Worm (Caenorhabditis elegans) whole organism, L4/young adult: ENCODE measurements around the gene rgs-7.

Source experiments
- W03F9.2 ChIP-seq: fragments of 150-350 bp; optimal IDR thresholded peaks from 2 replicates; lab custom pipeline; 2014; ENCODE audit warnings: missing biosample characterization, missing genetic modification characterization
- dao-5 ChIP-seq: sonication (generic microtip); optimal IDR thresholded peaks from 2 replicates; lab custom pipeline; 2016; ENCODE audit warnings: missing genotype, missing genetic modification characterization, moderate library complexity, missing compliant biosample characterization
- him-1 ChIP-seq: sonication (generic microtip); optimal IDR thresholded peaks from 2 replicates; lab custom pipeline; 2016; ENCODE audit warnings: missing genotype, missing genetic modification reagents, missing genetic modification characterization, missing compliant biosample characterization

rgs-7 gene

ce11 chrX:3526712-3527111 is 15.6 kb upstream of the rgs-7 start:
- TF ChIP-seq dao-5 (tag; lab: Kevin White, UChicago), result no peak
- TF ChIP-seq W03F9.2 (tag; lab: Kevin White, UChicago), result no peak
- no peak for TF ChIP-seq him-1 (tag; lab: Kevin White, UChicago)

ce11 chrX:3532919-3533318 is 9.4 kb upstream of the rgs-7 start, which contains the start of gene F56B6.6:
Gene F56B6.6 (minus strand): TSS chrX:3533019.
- TF ChIP-seq W03F9.2 (tag; lab: Kevin White, UChicago) (no peak), him-1 (tag; lab: Kevin White, UChicago) (no peak), dao-5 (tag; lab: Kevin White, UChicago) (no peak)

- TF ChIP-seq W03F9.2 (tag; lab: Kevin White, UChicago) (no peak), him-1 (tag; lab: Kevin White, UChicago) (no peak), dao-5 (tag; lab: Kevin White, UChicago) (no peak)
Measured at ce11 chrX:3534218-3534617, 8.1 kb upstream of the rgs-7 start.

ce11 chrX:3535505-3535904 is 6.8 kb upstream of the rgs-7 start:
- peak; percentile 61 for TF ChIP-seq him-1 (tag; lab: Kevin White, UChicago)
- no peak for TF ChIP-seq W03F9.2 (tag; lab: Kevin White, UChicago)

ce11 chrX:3536302-3537251 is 5.8 kb upstream of the rgs-7 start:
- no peak for TF ChIP-seq W03F9.2 (tag; lab: Kevin White, UChicago)
- no peak for TF ChIP-seq dao-5 (tag; lab: Kevin White, UChicago)
- TF ChIP-seq him-1 (tag; lab: Kevin White, UChicago), result no peak

- TF ChIP-seq him-1 (tag; lab: Kevin White, UChicago) (no peak), W03F9.2 (tag; lab: Kevin White, UChicago) (no peak), dao-5 (tag; lab: Kevin White, UChicago) (no peak)
Measured at ce11 chrX:3537335-3537734, 5.0 kb upstream of the rgs-7 start, which contains the start of gene gyg-1. Gene gyg-1 (plus strand): TSS chrX:3537635.

ce11 chrX:3538067-3538466 is 4.3 kb upstream of the rgs-7 start:
- no peak for TF ChIP-seq dao-5 (tag; lab: Kevin White, UChicago)
- TF ChIP-seq W03F9.2 (tag; lab: Kevin White, UChicago), result no peak
- TF ChIP-seq him-1 (tag; lab: Kevin White, UChicago), result no peak

- no peak for TF ChIP-seq dao-5 (tag; lab: Kevin White, UChicago)
- peak; percentile 14 for TF ChIP-seq him-1 (tag; lab: Kevin White, UChicago)
Measured at ce11 chrX:3540861-3541260, 1.5 kb upstream of the rgs-7 start.

ce11 chrX:3547097-3547496 is 4.8 kb downstream of the rgs-7 start:
- TF ChIP-seq dao-5 (tag; lab: Kevin White, UChicago), result no peak
- no peak for TF ChIP-seq him-1 (tag; lab: Kevin White, UChicago)

- no peak for TF ChIP-seq him-1 (tag; lab: Kevin White, UChicago)
- no peak for TF ChIP-seq W03F9.2 (tag; lab: Kevin White, UChicago)
- no peak for TF ChIP-seq dao-5 (tag; lab: Kevin White, UChicago)
Measured at ce11 chrX:3547828-3548227, 5.5 kb downstream of the rgs-7 start.

- no peak for TF ChIP-seq him-1 (tag; lab: Kevin White, UChicago)
- no peak for TF ChIP-seq W03F9.2 (tag; lab: Kevin White, UChicago)
- TF ChIP-seq dao-5 (tag; lab: Kevin White, UChicago), result no peak
Measured at ce11 chrX:3548716-3549115, 6.4 kb downstream of the rgs-7 start.

- no peak for TF ChIP-seq him-1 (tag; lab: Kevin White, UChicago)
- no peak for TF ChIP-seq W03F9.2 (tag; lab: Kevin White, UChicago)
- TF ChIP-seq dao-5 (tag; lab: Kevin White, UChicago), result no peak
Measured at ce11 chrX:3551173-3551572, 8.8 kb downstream of the rgs-7 start.

- no peak for TF ChIP-seq W03F9.2 (tag; lab: Kevin White, UChicago)
- no peak for TF ChIP-seq dao-5 (tag; lab: Kevin White, UChicago)
- no peak for TF ChIP-seq him-1 (tag; lab: Kevin White, UChicago)
Measured at ce11 chrX:3552948-3553347, 10.6 kb downstream of the rgs-7 start.

- TF ChIP-seq W03F9.2 (tag; lab: Kevin White, UChicago) (no peak), dao-5 (tag; lab: Kevin White, UChicago) (no peak), him-1 (tag; lab: Kevin White, UChicago) (no peak)
Measured at ce11 chrX:3553687-3554086, 11.3 kb downstream of the rgs-7 start.
